Fruit fly (Drosophila melanogaster): Measurements from ENCODE around the gene Nopp140.

- TF ChIP-seq pan (optimal IDR thresholded peaks at IDR 0.05) (no peak), psq (GFP tag; optimal IDR thresholded peaks at IDR 0.05) (peak; percentile 53), Vsx2 (GFP tag; optimal IDR thresholded peaks at IDR 0.05; ENCODE audit: partially characterized antibody) (no peak), ey (GFP tag; optimal IDR thresholded peaks at IDR 0.05) (peak; percentile 25), sage (GFP tag; optimal IDR thresholded peaks at IDR 0.05) (peak; percentile 37), br (GFP tag; optimal IDR thresholded peaks at IDR 0.05) (peak; percentile 4)
Measured at dm6 chr3L:21808003-21808530, 24.5 kb upstream of the Nopp140 start.

All from whole organism, wandering third instar larva.